Fruit fly (Drosophila melanogaster): Measurements from ENCODE around the gene CG12715.

CG12715 gene

dm6 chrX:13087333-13087828 is 32.3 kb upstream of the CG12715 start (continued):
- TF ChIP-seq H15 (GFP tag; IDR thresholded peaks at IDR 0.05): no peak
- no peak for TF ChIP-seq CG11398 (GFP tag; optimal IDR thresholded peaks at IDR 0.05)
- no peak for TF ChIP-seq mld (GFP tag; IDR thresholded peaks at IDR 0.05; ENCODE audit: partially characterized antibody)
- TF ChIP-seq CG13287 (GFP tag; IDR thresholded peaks at IDR 0.05; ENCODE audit: partially characterized antibody): 0 out of 2 replicates have a peak, but pooled peaks have one; percentile 9
- TF ChIP-seq Nf-YC (tag; optimal IDR thresholded peaks at IDR 0.05): peak; percentile 74
- no peak for TF ChIP-seq CG2678 (tag; optimal IDR thresholded peaks at IDR 0.05)
- no peak for TF ChIP-seq Poxn (GFP tag; IDR thresholded peaks at IDR 0.05)
- TF ChIP-seq aop (GFP tag; IDR thresholded peaks at IDR 0.05): no peak
- TF ChIP-seq al (GFP tag; IDR thresholded peaks at IDR 0.05): no peak
- TF ChIP-seq CG8765 (GFP tag; IDR thresholded peaks at IDR 0.05): no peak
- no peak for TF ChIP-seq ems (GFP tag; optimal IDR thresholded peaks at IDR 0.05)
- no peak for TF ChIP-seq zf30C (GFP tag; optimal IDR thresholded peaks at IDR 0.05)
- TF ChIP-seq CG32532 (GFP tag; IDR thresholded peaks at IDR 0.05): peak; percentile 44; the same call in 1 of the 2 replicates
- TF ChIP-seq BEAF-32 (GFP tag; optimal IDR thresholded peaks at IDR 0.05): no peak
- TF ChIP-seq TFAM (GFP tag; optimal IDR thresholded peaks at IDR 0.05): no peak
- no peak for TF ChIP-seq CG3995 (GFP tag; optimal IDR thresholded peaks at IDR 0.05)
- no peak for TF ChIP-seq cas (GFP tag; IDR thresholded peaks at IDR 0.05)
- no peak; the same call in none of the 2 replicates for TF ChIP-seq CG9932 (GFP tag; IDR thresholded peaks at IDR 0.05)
- TF ChIP-seq CG17385 (GFP tag; optimal IDR thresholded peaks at IDR 0.05): peak; percentile 79
- no peak for TF ChIP-seq CG4730 (GFP tag; IDR thresholded peaks at IDR 0.05)
- no peak for TF ChIP-seq Dref (GFP tag; IDR thresholded peaks at IDR 0.05)
- peak in 1 of 2 experiments; percentile 67 for TF ChIP-seq Eip74EF (GFP tag; optimal IDR thresholded peaks at IDR 0.05)
- TF ChIP-seq btn (GFP tag; optimal IDR thresholded peaks at IDR 0.05): no peak
- TF ChIP-seq NC2β (GFP tag; optimal IDR thresholded peaks at IDR 0.05): no peak
- no peak for TF ChIP-seq gcm (GFP tag; optimal IDR thresholded peaks at IDR 0.05)
- TF ChIP-seq CG18764 (GFP tag; optimal IDR thresholded peaks at IDR 0.05): no peak
- no peak for TF ChIP-seq chn (GFP tag; optimal IDR thresholded peaks at IDR 0.05)
- no peak for TF ChIP-seq CG10366 (GFP tag; IDR thresholded peaks at IDR 0.05)
- no peak for TF ChIP-seq CG14050 (GFP tag; IDR thresholded peaks at IDR 0.05)
- TF ChIP-seq Trl (optimal IDR thresholded peaks at IDR 0.05): peak; percentile 48 to 83
- no peak for TF ChIP-seq Trl (GFP tag; optimal IDR thresholded peaks at IDR 0.05)
- TF ChIP-seq CG6254 (GFP tag; optimal IDR thresholded peaks at IDR 0.05): no peak
- TF ChIP-seq CG4282 (GFP tag; optimal IDR thresholded peaks at IDR 0.05): no peak
- no peak for TF ChIP-seq oc (tag; optimal IDR thresholded peaks at IDR 0.05)
- TF ChIP-seq CG4404 (GFP tag; IDR thresholded peaks at IDR 0.05): no peak
- TF ChIP-seq Atf6 (GFP tag; IDR thresholded peaks at IDR 0.05): 0 out of 2 replicates have a peak, but pooled peaks have one; percentile 8
- TF ChIP-seq CG12391 (tag; optimal IDR thresholded peaks at IDR 0.05): no peak
- TF ChIP-seq crp (GFP tag; optimal IDR thresholded peaks at IDR 0.05): no peak
- TF ChIP-seq Atf3 (GFP tag; optimal IDR thresholded peaks at IDR 0.05): no peak
- TF ChIP-seq gem (tag; optimal IDR thresholded peaks at IDR 0.05): no peak
- TF ChIP-seq crol (GFP tag; IDR thresholded peaks at IDR 0.05): peak; percentile 70
- peak; percentile 26 for TF ChIP-seq cwo (GFP tag; optimal IDR thresholded peaks at IDR 0.05)
- TF ChIP-seq Dip3 (GFP tag; optimal IDR thresholded peaks at IDR 0.05): no peak
- TF ChIP-seq az2 (GFP tag; optimal IDR thresholded peaks at IDR 0.05): no peak
- TF ChIP-seq Fer1 (GFP tag; optimal IDR thresholded peaks at IDR 0.05): peak; percentile 24
- TF ChIP-seq NC2α (GFP tag; optimal IDR thresholded peaks at IDR 0.05): no peak
- no peak for TF ChIP-seq CG12769 (tag; optimal IDR thresholded peaks at IDR 0.05)
- TF ChIP-seq Sry-β (GFP tag; optimal IDR thresholded peaks at IDR 0.05): no peak
- no peak for TF ChIP-seq bbx (GFP tag; IDR thresholded peaks at IDR 0.05; ENCODE audit: partially characterized antibody)
- TF ChIP-seq CG12104 (GFP tag; optimal IDR thresholded peaks at IDR 0.05): no peak
- no peak for TF ChIP-seq CG2202 (tag; optimal IDR thresholded peaks at IDR 0.05)
